Worm (Caenorhabditis elegans): ENCODE data around the gene F25H9.7.
"Not testable (repeated sequence)": the region's sequence is repeated elsewhere in the genome, so short reads cannot be mapped to it uniquely, and the experiment has no call there.

The F25H9.7 gene

ce11 chrV:13437473-13438074, 30.6 kb upstream of the F25H9.7 start, which contains the start of gene mes-4:
Gene mes-4 (minus strand): TSS chrV:13437545.
- TF ChIP-seq unc-62 (GFP tag; optimal IDR thresholded peaks at IDR 0.05) (no peak), F13H6.1 (tag; optimal IDR thresholded peaks at IDR 0.05) (no peak), ztf-11 (tag; optimal IDR thresholded peaks at IDR 0.05) (no peak), gmeb-1 (tag; optimal IDR thresholded peaks at IDR 0.05) (peak; percentile 49), snpc-4 (tag; optimal IDR thresholded peaks at IDR 0.05) (no peak)

- TF ChIP-seq nhr-129 (tag; optimal IDR thresholded peaks at IDR 0.05) (no peak), ceh-16 (tag; optimal IDR thresholded peaks at IDR 0.05) (no peak), unc-62 (GFP tag; optimal IDR thresholded peaks at IDR 0.05) (no peak), sma-3 (GFP tag; optimal IDR thresholded peaks at IDR 0.05) (no peak), mdl-1 (tag; optimal IDR thresholded peaks at IDR 0.05) (no peak), ZK546.5 (tag; optimal IDR thresholded peaks at IDR 0.05) (no peak), egl-27 (tag; optimal IDR thresholded peaks at IDR 0.05) (no peak), aly-2 (tag; optimal IDR thresholded peaks at IDR 0.05) (no peak), skn-1 (tag; optimal IDR thresholded peaks at IDR 0.05) (no peak), mab-5 (tag; optimal IDR thresholded peaks at IDR 0.05) (no peak)
These were observed 26.5 kb upstream of the F25H9.7 start, which contains the start of gene col-162 for ce11 chrV:13441661-13442060. Gene col-162 (plus strand): TSS chrV:13441961.

- TF ChIP-seq nhr-6 (tag; optimal IDR thresholded peaks at IDR 0.05) = no peak
These were observed 25.4 kb upstream of the F25H9.7 start for ce11 chrV:13442819-13443218.

- TF ChIP-seq nhr-6, snpc-4, mdl-1 (tag; optimal IDR thresholded peaks at IDR 0.05): not testable (repeated sequence)
These were observed 24.6 kb upstream of the F25H9.7 start, which contains the start of gene Y2H9A.6 for ce11 chrV:13443535-13443934. Gene Y2H9A.6 (plus strand): TSS chrV:13443835.

ce11 chrV:13445229-13445949, 22.8 kb upstream of the F25H9.7 start, which contains the start of gene Y2H9A.4:
Gene Y2H9A.4 (plus strand): TSS chrV:13445899.
- TF ChIP-seq mab-5 (tag; optimal IDR thresholded peaks at IDR 0.05) (peak; percentile 28), crh-2 (tag; optimal IDR thresholded peaks at IDR 0.05) (peak; percentile 56), nhr-25 (tag; optimal IDR thresholded peaks at IDR 0.05) (peak; percentile 31), R02D3.7 (tag; optimal IDR thresholded peaks at IDR 0.05) (no peak), C34F6.9 (tag; optimal IDR thresholded peaks at IDR 0.05) (peak; percentile 23), fos-1 (tag; optimal IDR thresholded peaks at IDR 0.05) (peak; percentile 53), unc-62 (GFP tag; optimal IDR thresholded peaks at IDR 0.05) (no peak)

- TF ChIP-seq nhr-237 (tag; optimal IDR thresholded peaks at IDR 0.05) (no peak), nhr-21 (tag; optimal IDR thresholded peaks at IDR 0.05) (no peak), gmeb-1 (tag; optimal IDR thresholded peaks at IDR 0.05) (no peak), nhr-23 (tag; optimal IDR thresholded peaks at IDR 0.05) (no peak), mbf-1 (tag; optimal IDR thresholded peaks at IDR 0.05) (no peak), ztf-11 (tag; optimal IDR thresholded peaks at IDR 0.05) (no peak), alr-1 (tag; optimal IDR thresholded peaks at IDR 0.05) (no peak), nhr-10 (tag; optimal IDR thresholded peaks at IDR 0.05) (no peak), unc-55 (GFP tag; optimal IDR thresholded peaks at IDR 0.05) (no peak), lin-39 (tag; optimal IDR thresholded peaks at IDR 0.05) (no peak)
These were observed 14.8 kb upstream of the F25H9.7 start, which contains the start of gene lurp-2 for ce11 chrV:13453334-13453733. Gene lurp-2 (plus strand): TSS chrV:13453634.

- TF ChIP-seq C34F6.9 (tag; optimal IDR thresholded peaks at IDR 0.05) (no peak), unc-55 (GFP tag; optimal IDR thresholded peaks at IDR 0.05) (no peak), sma-3 (GFP tag; optimal IDR thresholded peaks at IDR 0.05) (no peak), ztf-1 (GFP tag; conservative IDR thresholded peaks at IDR 0.05) (no peak), F13H6.1 (tag; optimal IDR thresholded peaks at IDR 0.05) (no peak), zag-1 (tag; optimal IDR thresholded peaks at IDR 0.05) (no peak), elt-3 (tag; optimal IDR thresholded peaks at IDR 0.05) (no peak), peb-1 (tag; optimal IDR thresholded peaks at IDR 0.05) (no peak), lsy-2 (tag; optimal IDR thresholded peaks at IDR 0.05) (no peak), nhr-237 (tag; optimal IDR thresholded peaks at IDR 0.05) (no peak), sem-4 (tag; optimal IDR thresholded peaks at IDR 0.05) (no peak), sma-9 (GFP tag; optimal IDR thresholded peaks at IDR 0.05) (no peak), sma-9 (tag; optimal IDR thresholded peaks at IDR 0.05) (no peak), fos-1 (tag; optimal IDR thresholded peaks at IDR 0.05) (no peak), ama-1 (optimal IDR thresholded peaks at IDR 0.05) (no peak), unc-39 (tag; optimal IDR thresholded peaks at IDR 0.05) (no peak), aly-2 (tag; optimal IDR thresholded peaks at IDR 0.05) (no peak), mbf-1 (tag; optimal IDR thresholded peaks at IDR 0.05) (no peak), ceh-16 (tag; optimal IDR thresholded peaks at IDR 0.05) (no peak), egl-27 (tag; optimal IDR thresholded peaks at IDR 0.05) (no peak)
These were observed 12.7 kb upstream of the F25H9.7 start, which contains the start of gene lurp-3 for ce11 chrV:13455448-13455847. Gene lurp-3 (plus strand): TSS chrV:13455748.

Measured in whole organism, L2 larva.